Fruit fly (Drosophila melanogaster) whole organism, prepupa: ENCODE measurements around the gene Ugt37D1.
A peak's percentile ranks its signal among the peaks of the same experiment; 100 is the strongest.

Experiments
- CG10631 ChIP-seq: fragments of 200-800 bp; sonication (Bioruptor generic); optimal IDR thresholded peaks from 2 replicates; lab custom pipeline; 2016; ENCODE audit warnings: missing biosample characterization, missing genetic modification characterization
- CG15336 ChIP-seq: fragments of 200-800 bp; sonication (Bioruptor generic); IDR thresholded peaks from 2 replicates; pipeline ENCODE4 v1.3.6; 2022; ENCODE audit warnings: missing biosample characterization, missing genetic modification characterization
- CG1621 ChIP-seq: fragments of 200-800 bp; sonication (Bioruptor generic); optimal IDR thresholded peaks from 3 replicates; lab custom pipeline; 2018; ENCODE audit warnings: missing biosample characterization, mild to moderate bottlenecking, missing genetic modification characterization
- CG16779 ChIP-seq: fragments of 200-800 bp; sonication (Bioruptor generic); optimal IDR thresholded peaks from 3 replicates; lab custom pipeline; 2017; ENCODE audit warnings: missing biosample characterization, mild to moderate bottlenecking, missing genetic modification characterization
- CG3032 ChIP-seq: fragments of 200-800 bp; optimal IDR thresholded peaks from 2 replicates; lab custom pipeline; 2019; ENCODE audit warnings: missing biosample characterization, mild to moderate bottlenecking, missing genetic modification characterization, moderate library complexity
- CG34406 ChIP-seq: fragments of 200-800 bp; sonication (Bioruptor generic); optimal IDR thresholded peaks from 3 replicates; lab custom pipeline; 2016; ENCODE audit warnings: missing biosample characterization, missing genetic modification characterization
- CG3919 ChIP-seq: fragments of 200-800 bp; sonication (Bioruptor generic); optimal IDR thresholded peaks from 3 replicates; lab custom pipeline; 2016; ENCODE audit warnings: missing biosample characterization, missing genetic modification characterization
- CG6163 ChIP-seq: fragments of 200-800 bp; sonication (Bioruptor generic); IDR thresholded peaks from 3 replicates; pipeline ENCODE4 v1.3.6; 2022; ENCODE audit warnings: missing biosample characterization, missing genetic modification characterization
- CG6792 ChIP-seq: fragments of 200-800 bp; sonication (Bioruptor generic); optimal IDR thresholded peaks from 3 replicates; lab custom pipeline; 2016; ENCODE audit warnings: missing biosample characterization, missing genetic modification characterization
- CG6854 ChIP-seq: fragments of 200-800 bp; sonication (Bioruptor generic); optimal IDR thresholded peaks from 2 replicates; lab custom pipeline; 2017; ENCODE audit warnings: missing biosample characterization, mild to moderate bottlenecking, missing genetic modification characterization
- CG8319 ChIP-seq: fragments of 200-800 bp; sonication (Bioruptor generic); optimal IDR thresholded peaks from 3 replicates; lab custom pipeline; 2016; ENCODE audit warnings: missing biosample characterization, missing genetic modification characterization
- CG9139 ChIP-seq: fragments of 200-800 bp; sonication (Bioruptor generic); optimal IDR thresholded peaks from 3 replicates; lab custom pipeline; 2017; ENCODE audit warnings: missing biosample characterization, mild to moderate bottlenecking, missing genetic modification characterization
- Eip75B ChIP-seq: fragments of 200-800 bp; sonication (Bioruptor generic); optimal IDR thresholded peaks from 3 replicates; lab custom pipeline; 2016; ENCODE audit warnings: missing biosample characterization, missing genetic modification characterization
- Eip78C ChIP-seq: fragments of 200-800 bp; sonication (Bioruptor generic); peaks from one replicate; lab custom pipeline; 2016; ENCODE audit warnings: missing biosample characterization, missing genetic modification characterization
- Eip93F ChIP-seq: fragments of 200-800 bp; sonication (Bioruptor generic); optimal IDR thresholded peaks from 2 replicates; lab custom pipeline; 2016; ENCODE audit warnings: missing biosample characterization, mild to moderate bottlenecking, missing genetic modification characterization
- Ets21C ChIP-seq: fragments of 200-800 bp; sonication (Bioruptor generic); optimal IDR thresholded peaks from 3 replicates; lab custom pipeline; 2016; ENCODE audit warnings: missing biosample characterization, missing genetic modification characterization
- Gug ChIP-seq: fragments of 200-800 bp; sonication (Bioruptor generic); IDR thresholded peaks from 2 replicates; pipeline ENCODE4 v1.3.6; 2022; ENCODE audit warnings: missing biosample characterization, missing genetic modification characterization
- Hr38 ChIP-seq: sonication (Bioruptor generic); optimal IDR thresholded peaks from 2 replicates; lab custom pipeline; 2016; ENCODE audit warnings: missing biosample characterization, missing genetic modification characterization
- Hr39 ChIP-seq: fragments of 200-800 bp; sonication (Bioruptor generic); optimal IDR thresholded peaks from 2 replicates; lab custom pipeline; 2016; ENCODE audit warnings: missing biosample characterization, missing genetic modification characterization
- Lpt ChIP-seq: fragments of 200-800 bp; sonication (Bioruptor generic); optimal IDR thresholded peaks from 3 replicates; lab custom pipeline; 2016; ENCODE audit warnings: missing biosample characterization, missing genetic modification characterization
- Met ChIP-seq: fragments of 200-800 bp; sonication (Bioruptor generic); optimal IDR thresholded peaks from 3 replicates; lab custom pipeline; 2016; ENCODE audit warnings: missing biosample characterization, missing genetic modification characterization
- OdsH ChIP-seq: fragments of 200-800 bp; sonication (Bioruptor generic); optimal IDR thresholded peaks from 3 replicates; lab custom pipeline; 2016; ENCODE audit warnings: missing biosample characterization, missing genetic modification characterization
- Smox ChIP-seq: fragments of 200-800 bp; sonication (Bioruptor generic); optimal IDR thresholded peaks from 3 replicates; lab custom pipeline; 2016; ENCODE audit warnings: missing biosample characterization, missing genetic modification characterization
- Sox14 ChIP-seq: fragments of 200-800 bp; sonication (Bioruptor generic); optimal IDR thresholded peaks from 3 replicates; lab custom pipeline; 2016; ENCODE audit warnings: missing biosample characterization, missing genetic modification characterization
- Sox15 ChIP-seq: fragments of 200-800 bp; sonication (Bioruptor generic); optimal IDR thresholded peaks from 3 replicates; lab custom pipeline; 2016; ENCODE audit warnings: missing biosample characterization, missing genetic modification characterization
- achi ChIP-seq: fragments of 200-800 bp; sonication (Bioruptor generic); optimal IDR thresholded peaks from 3 replicates; lab custom pipeline; 2016; ENCODE audit warnings: missing biosample characterization, missing genetic modification characterization
- acj6 ChIP-seq: fragments of 200-800 bp; sonication (Bioruptor generic); optimal IDR thresholded peaks from 3 replicates; lab custom pipeline; 2016; ENCODE audit warnings: missing biosample characterization, missing genetic modification characterization
- cyc ChIP-seq: fragments of 200-800 bp; sonication (Bioruptor generic); optimal IDR thresholded peaks from 3 replicates; lab custom pipeline; 2016; ENCODE audit warnings: missing biosample characterization, missing genetic modification characterization
- fkh ChIP-seq: fragments of 200-800 bp; sonication (Bioruptor generic); optimal IDR thresholded peaks from 3 replicates; lab custom pipeline; 2017; ENCODE audit warnings: missing biosample characterization, mild to moderate bottlenecking, missing genetic modification characterization, moderate library complexity
- lz ChIP-seq: fragments of 200-800 bp; sonication (Bioruptor generic); optimal IDR thresholded peaks from 3 replicates; lab custom pipeline; 2016; ENCODE audit warnings: missing biosample characterization, missing genetic modification characterization
- net ChIP-seq: fragments of 200-800 bp; sonication (Bioruptor generic); optimal IDR thresholded peaks from 3 replicates; lab custom pipeline; 2016; ENCODE audit warnings: missing biosample characterization, missing genetic modification characterization
- spab ChIP-seq: fragments of 200-800 bp; sonication (Bioruptor generic); optimal IDR thresholded peaks from 2 replicates; lab custom pipeline; 2017; ENCODE audit warnings: missing biosample characterization, mild to moderate bottlenecking, missing genetic modification characterization, missing genetic modification reagents
- svp ChIP-seq: fragments of 200-800 bp; sonication (Bioruptor generic); peaks from one replicate; lab custom pipeline; 2016; ENCODE audit warnings: missing biosample characterization, missing genetic modification characterization
- topi ChIP-seq: fragments of 200-800 bp; sonication (Bioruptor generic); optimal IDR thresholded peaks from 3 replicates; lab custom pipeline; 2016; ENCODE audit warnings: missing biosample characterization, missing genetic modification characterization
- vri ChIP-seq: fragments of 200-800 bp; sonication (Bioruptor generic); optimal IDR thresholded peaks from 3 replicates; lab custom pipeline; 2016; ENCODE audit warnings: missing biosample characterization, mild to moderate bottlenecking, missing genetic modification characterization

Ugt37D1 gene

DNA sequence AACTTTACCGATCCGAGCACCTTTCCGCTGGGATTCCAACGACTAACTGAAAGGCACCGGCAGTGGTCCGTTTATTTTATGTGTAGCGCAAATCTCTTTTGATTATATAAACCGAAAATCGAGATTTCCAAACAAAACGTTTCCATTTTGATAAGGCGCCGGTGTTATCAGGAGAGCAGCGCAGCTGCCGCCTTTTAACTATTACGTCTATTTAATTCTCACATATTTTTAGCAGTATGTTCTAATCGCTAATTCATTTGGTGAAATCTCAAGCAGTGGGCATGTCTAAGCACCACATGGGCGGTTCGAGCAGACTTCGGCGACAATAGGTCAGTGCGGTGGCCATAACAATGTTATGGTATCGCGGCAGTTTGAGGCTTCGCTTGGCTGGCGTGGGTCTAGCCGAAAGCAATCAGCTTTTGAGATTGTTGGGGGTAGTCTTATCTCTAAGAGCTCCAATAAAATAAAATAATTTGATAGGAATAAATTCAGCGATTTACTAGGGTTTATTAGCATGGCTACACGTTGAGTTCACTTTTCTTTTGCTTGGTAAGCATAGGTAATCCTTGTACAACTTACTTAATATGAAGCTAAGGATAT, 8.1 kb upstream of the Ugt37D1 start, which contains the start of gene Cyt-b5-r:
TSS of gene Cyt-b5-r (minus strand) at position 51 of the 600 bp plus-strand sequence.
- peak; percentile 89 for TF ChIP-seq svp
- TF ChIP-seq Gug (GFP tag; lab: Robert Waterston, UW), result no peak
- peak; percentile 82 for TF ChIP-seq vri (GFP tag; lab: Kevin White, UChicago)
- no peak for TF ChIP-seq CG3919
- TF ChIP-seq Sox15 (GFP tag; lab: Kevin White, UChicago), result no peak
- TF ChIP-seq Eip93F (GFP tag; lab: Kevin White, UChicago), result no peak
- TF ChIP-seq CG10631 (GFP tag; lab: Kevin White, UChicago), result no peak
- no peak for TF ChIP-seq CG3032 (tag; lab: Kevin White, UChicago)

DNA sequence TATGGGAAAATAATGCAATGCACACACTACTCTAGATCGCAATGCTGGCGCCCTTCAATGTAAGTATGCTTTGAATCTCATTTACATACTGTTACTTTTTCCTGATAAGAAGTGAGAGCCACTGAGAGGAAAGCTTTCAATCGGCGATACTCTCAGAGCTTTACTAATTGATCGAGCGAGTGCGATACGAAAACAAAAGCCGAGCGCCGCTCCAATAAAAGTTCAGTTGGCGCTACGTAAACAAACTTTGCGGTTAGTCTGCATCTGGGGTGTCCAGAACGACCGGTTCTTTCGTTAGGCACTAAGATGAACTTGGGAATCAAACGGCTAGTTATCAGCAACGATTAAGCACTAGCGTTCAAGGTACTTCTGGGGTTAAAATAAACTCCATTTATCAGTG, 7.5 kb upstream of the Ugt37D1 start, which contains the start of gene CG17928:
TSS of gene CG17928 (plus strand) at position 224 of the 400 bp plus-strand sequence.
- peak; percentile 16 for TF ChIP-seq fkh (GFP tag; lab: Kevin White, UChicago)
- TF ChIP-seq Hr39 (GFP tag; lab: Kevin White, UChicago), result no peak

DNA sequence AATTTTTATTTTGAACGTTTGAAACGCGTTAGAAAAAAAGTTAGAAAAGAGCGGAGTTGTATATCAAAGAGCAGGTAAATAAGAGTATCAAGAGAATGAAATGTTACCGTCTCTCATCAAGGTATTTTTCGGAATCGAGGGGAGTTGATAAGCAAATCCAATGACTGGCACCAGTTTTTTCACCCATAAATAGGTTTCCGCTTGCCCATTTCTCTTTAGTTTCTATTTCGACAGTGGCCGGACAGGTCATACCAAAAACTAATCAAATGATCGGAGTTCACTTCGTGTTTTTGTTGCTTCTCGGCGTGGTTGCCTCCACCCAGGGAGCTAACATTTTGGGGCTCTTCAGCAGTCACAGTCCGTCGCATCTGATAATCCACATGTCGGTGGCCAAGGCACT, 4.9 kb upstream of the Ugt37D1 start, which contains the start of gene Ugt37C2:
TSS of gene Ugt37C2 (plus strand) at position 242 of the 400 bp plus-strand sequence.
- TF ChIP-seq CG34406 (GFP tag; lab: Kevin White, UChicago) (no peak), Ets21C (GFP tag; lab: Kevin White, UChicago) (no peak), CG10631 (GFP tag; lab: Kevin White, UChicago) (no peak), spab (no peak), Lpt (no peak), vri (GFP tag; lab: Kevin White, UChicago) (no peak), Hr38 (GFP tag; lab: Kevin White, UChicago) (no peak), CG6792 (GFP tag; lab: Kevin White, UChicago) (no peak), CG6854 (GFP tag; lab: Kevin White, UChicago) (no peak)

DNA sequence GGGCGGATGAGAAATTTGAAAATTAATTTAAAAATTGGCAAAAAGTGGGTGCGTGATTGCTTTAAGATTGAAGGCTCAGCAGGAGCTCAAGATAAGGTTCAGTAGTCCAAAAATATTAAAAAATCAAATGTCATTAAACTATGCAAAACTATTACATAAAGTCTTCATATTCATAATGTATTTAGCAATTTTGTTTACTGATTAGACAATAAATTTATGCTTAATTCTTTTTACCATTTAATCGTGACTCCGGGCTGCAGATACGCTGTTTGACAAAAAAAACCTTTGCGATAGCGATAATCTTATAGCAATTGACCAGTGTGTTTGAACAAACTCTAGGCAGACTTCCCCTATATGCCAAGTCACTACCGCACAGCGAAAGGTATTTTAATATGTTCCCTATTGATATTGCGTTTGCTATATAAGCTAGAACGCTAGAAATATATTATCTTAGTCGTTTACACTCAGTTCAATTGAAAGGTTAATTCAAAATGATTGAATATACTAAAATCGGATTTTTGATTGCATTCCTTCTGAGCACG, 2.6 kb upstream of the Ugt37D1 start, which contains the start of gene Ugt37E1:
TSS of gene Ugt37E1 (plus strand) at position 492 of the 542 bp plus-strand sequence.
- TF ChIP-seq CG1621, result no peak
- no peak for TF ChIP-seq Smox (GFP tag; lab: Kevin White, UChicago)
- TF ChIP-seq achi (GFP tag; lab: Kevin White, UChicago), result no peak
- no peak for TF ChIP-seq net (GFP tag; lab: Kevin White, UChicago)
- TF ChIP-seq Eip78C (GFP tag; lab: Kevin White, UChicago), result no peak
- no peak for TF ChIP-seq CG6163 (GFP tag; lab: Robert Waterston, UW)
- no peak for TF ChIP-seq svp
- no peak for TF ChIP-seq cyc (GFP tag; lab: Kevin White, UChicago)
- no peak for TF ChIP-seq Sox14 (GFP tag; lab: Kevin White, UChicago)
- TF ChIP-seq CG3032 (tag; lab: Kevin White, UChicago), result no peak
- TF ChIP-seq topi (GFP tag; lab: Kevin White, UChicago), result no peak
- no peak for TF ChIP-seq CG9139 (GFP tag; lab: Kevin White, UChicago)
- TF ChIP-seq CG16779, result no peak
- no peak for TF ChIP-seq CG6792 (GFP tag; lab: Kevin White, UChicago)
- no peak for TF ChIP-seq Hr38 (GFP tag; lab: Kevin White, UChicago)
- no peak for TF ChIP-seq Eip75B (GFP tag; lab: Kevin White, UChicago)

DNA sequence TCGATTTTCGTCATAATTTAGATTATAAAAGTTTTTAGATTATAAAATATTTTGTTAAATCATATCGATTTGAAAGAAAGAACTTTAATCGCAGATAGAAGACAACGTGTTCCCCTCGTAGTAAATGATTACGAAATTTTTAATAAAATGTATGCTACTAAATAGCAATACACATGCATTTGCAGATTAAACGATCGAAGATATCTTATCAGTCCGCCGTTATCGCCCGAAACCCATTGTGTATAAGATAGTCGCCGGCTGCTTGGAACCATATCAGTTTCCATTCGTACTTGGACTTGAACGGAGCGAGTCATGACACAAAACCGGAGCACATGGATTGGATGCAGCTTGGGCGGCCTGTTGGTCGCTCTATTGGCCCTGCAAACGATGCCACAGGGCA, 671 bp downstream of the Ugt37D1 start:
- TF ChIP-seq svp (peak; percentile 48), Eip93F (GFP tag; lab: Kevin White, UChicago) (no peak), vri (GFP tag; lab: Kevin White, UChicago) (peak; percentile 59)
- TF ChIP-seq, all 60 proteins: peak for 2

DNA sequence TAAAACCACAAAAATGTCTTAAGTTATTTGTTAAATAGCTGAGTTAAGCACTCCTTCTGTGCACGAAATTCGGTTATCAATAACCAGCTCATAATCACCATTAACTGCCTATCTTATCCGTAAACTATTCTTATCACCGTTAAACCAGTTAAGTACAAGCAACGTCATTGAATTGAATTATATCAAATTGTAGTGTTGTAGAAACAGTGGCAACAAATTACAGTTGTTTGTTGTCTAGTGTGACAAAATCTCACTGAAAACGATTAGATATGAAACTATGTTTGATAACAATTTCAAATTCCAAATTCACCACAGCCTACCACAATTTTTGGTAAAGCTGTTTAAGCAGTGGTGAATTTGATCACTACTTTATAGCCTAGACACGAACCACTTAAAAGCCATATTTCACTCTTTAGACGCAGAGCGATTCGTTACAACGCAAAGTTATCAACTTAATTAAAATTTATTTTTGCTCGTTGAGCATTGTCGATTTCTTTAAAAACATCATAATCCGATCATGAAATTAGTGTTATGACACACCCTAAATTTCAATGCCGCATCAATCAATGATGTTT, 2.8 kb downstream of the Ugt37D1 start:
- TF ChIP-seq OdsH, result no peak
- TF ChIP-seq lz (GFP tag; lab: Kevin White, UChicago), result no peak
- no peak for TF ChIP-seq svp
- no peak for TF ChIP-seq CG8319 (GFP tag; lab: Kevin White, UChicago)
- TF ChIP-seq Met, result no peak
- no peak for TF ChIP-seq acj6 (GFP tag; lab: Kevin White, UChicago)
- TF ChIP-seq CG15336, result no peak
